Worm (Caenorhabditis elegans) whole organism, young adult: ENCODE measurements around the gene srsx-12.

Source experiments
- B0019.2 ChIP-seq: fragments of 200-800 bp; sonication (Bioruptor generic); conservative IDR thresholded peaks from 2 replicates; pipeline ENCODE4 v1.3.6; 2022; ENCODE audit warnings: missing genetic modification reagents, missing genetic modification characterization, missing compliant biosample characterization
- B0261.1 ChIP-seq: sonication (generic microtip); optimal IDR thresholded peaks from 2 replicates; lab custom pipeline; 2016; ENCODE audit warnings: mild to moderate bottlenecking, missing genetic modification characterization, moderate library complexity, missing compliant biosample characterization
- F33H1.4 ChIP-seq: fragments of 200-800 bp; sonication (Bioruptor generic); IDR thresholded peaks from 2 replicates; pipeline ENCODE4 v1.3.6; 2022; ENCODE audit warnings: missing genetic modification reagents, missing genetic modification characterization, missing compliant biosample characterization
- F57C9.4 ChIP-seq: sonication (generic microtip); optimal IDR thresholded peaks from 2 replicates; lab custom pipeline; 2017; ENCODE audit warnings: mild to moderate bottlenecking, missing genetic modification characterization, missing compliant biosample characterization
- Y53G8AR.9 ChIP-seq: fragments of 200-800 bp; sonication (Bioruptor generic); conservative IDR thresholded peaks from 2 replicates; pipeline ENCODE4 v1.3.6; 2022; ENCODE audit warnings: missing genetic modification reagents, missing genetic modification characterization, missing compliant biosample characterization
- aptf-3 ChIP-seq: fragments of 200-800 bp; sonication (Bioruptor generic); IDR thresholded peaks from 2 replicates; pipeline ENCODE4 v1.3.6; 2022; ENCODE audit warnings: missing genetic modification characterization, missing compliant biosample characterization
- ccch-3 ChIP-seq: fragments of 200-800 bp; sonication (Bioruptor generic); optimal IDR thresholded peaks from 2 replicates; lab custom pipeline; 2018; ENCODE audit warnings: mild to moderate bottlenecking, missing genetic modification characterization, missing compliant biosample characterization
- cebp-1 ChIP-seq, 2 experiments: fragments of 200-800 bp in 1 of 2; sonication (Bioruptor generic) in 1 of 2; sonication (generic microtip) in 1 of 2; IDR thresholded peaks in 1 of 2; optimal IDR thresholded peaks in 1 of 2; 2 replicates each; pipeline versions ENCODE4 v1.3.6 to Lab custom; 2017 to 2022; ENCODE audit warnings: missing compliant biosample characterization in 2 of 2, missing genetic modification characterization in 2 of 2, mild to moderate bottlenecking in 1 of 2, missing genetic modification reagents in 1 of 2, moderate library complexity in 1 of 2
- cebp-2 ChIP-seq: fragments of 200-800 bp; sonication (Bioruptor generic); IDR thresholded peaks from 2 replicates; pipeline ENCODE4 v1.3.6; 2022; ENCODE audit warnings: missing genetic modification characterization, missing compliant biosample characterization
- ceh-100 ChIP-seq: fragments of 200-800 bp; sonication (Bioruptor generic); IDR thresholded peaks from 2 replicates; pipeline ENCODE4 v1.3.6; 2022; ENCODE audit warnings: missing genetic modification reagents, missing genetic modification characterization, missing compliant biosample characterization
- ceh-58 ChIP-seq: fragments of 200-800 bp; sonication (Bioruptor generic); IDR thresholded peaks from 2 replicates; pipeline ENCODE4 v1.3.6; 2022; ENCODE audit warnings: missing genetic modification characterization, missing compliant biosample characterization
- die-1 ChIP-seq: sonication (generic microtip); optimal IDR thresholded peaks from 2 replicates; lab custom pipeline; 2016; ENCODE audit warnings: missing genotype, mild to moderate bottlenecking, missing genetic modification characterization, missing compliant biosample characterization
- dox-1 ChIP-seq: fragments of 200-800 bp; sonication (Bioruptor generic); IDR thresholded peaks from 2 replicates; pipeline ENCODE4 v1.3.6; 2022; ENCODE audit warnings: missing genetic modification reagents, missing genetic modification characterization, missing compliant biosample characterization
- dpff-1 ChIP-seq: sonication (generic microtip); optimal IDR thresholded peaks from 2 replicates; lab custom pipeline; 2017; ENCODE audit warnings: mild to moderate bottlenecking, missing genetic modification characterization, missing compliant biosample characterization
- efl-1 ChIP-seq: fragments of 150-350 bp; optimal IDR thresholded peaks from 2 replicates; lab custom pipeline; 2014; ENCODE audit warnings: missing biosample characterization, missing genetic modification reagents, missing genetic modification characterization
- ets-4 ChIP-seq: fragments of 200-800 bp; sonication (Bioruptor generic); optimal IDR thresholded peaks from 2 replicates; lab custom pipeline; 2018; ENCODE audit warnings: mild to moderate bottlenecking, missing genetic modification characterization, missing compliant biosample characterization
- fkh-3 ChIP-seq: sonication (generic microtip); optimal IDR thresholded peaks from 2 replicates; lab custom pipeline; 2016; ENCODE audit warnings: mild to moderate bottlenecking, missing genetic modification characterization, missing compliant biosample characterization
- hlh-12 ChIP-seq: sonication (generic microtip); optimal IDR thresholded peaks from 2 replicates; lab custom pipeline; 2016; ENCODE audit warnings: missing genetic modification characterization, missing compliant biosample characterization
- hmg-20 ChIP-seq: fragments of 200-800 bp; sonication (Bioruptor generic); IDR thresholded peaks from 2 replicates; pipeline ENCODE4 v1.3.6; 2022; ENCODE audit warnings: missing genetic modification reagents, missing genetic modification characterization, missing compliant biosample characterization
- hsf-1 ChIP-seq: fragments of 200-800 bp; sonication (Bioruptor generic); IDR thresholded peaks from 2 replicates; pipeline ENCODE4 v1.3.6; 2022; ENCODE audit warnings: missing genetic modification reagents, missing genetic modification characterization, missing compliant biosample characterization
- lag-1 ChIP-seq: fragments of 200-800 bp; sonication (Bioruptor generic); IDR thresholded peaks from 2 replicates; pipeline ENCODE4 v1.3.6; 2022; ENCODE audit warnings: missing genetic modification reagents, missing genetic modification characterization, missing compliant biosample characterization
- let-607 ChIP-seq, 2 experiments: fragments of 200-800 bp in 1 of 2; sonication (Bioruptor generic) in 1 of 2; sonication (generic microtip) in 1 of 2; optimal IDR thresholded peaks; 2 replicates each; lab custom pipeline; 2016 to 2018; ENCODE audit warnings: mild to moderate bottlenecking in 2 of 2, missing compliant biosample characterization in 2 of 2, missing genetic modification characterization in 2 of 2, moderate library complexity in 2 of 2, missing genotype in 1 of 2
- lin-26 ChIP-seq: fragments of 200-800 bp; sonication (Bioruptor generic); IDR thresholded peaks from 2 replicates; pipeline ENCODE4 v1.3.6; 2022; ENCODE audit warnings: missing genetic modification reagents, missing genetic modification characterization, missing compliant biosample characterization
- lin-35 ChIP-seq, 3 experiments: fragments of 150-350 bp in 2 of 3; sonication (generic microtip) in 1 of 3; optimal IDR thresholded peaks; 2 replicates each; lab custom pipeline; 2014 to 2018; ENCODE audit warnings: missing biosample characterization in 3 of 3, missing genetic modification characterization in 3 of 3, missing genetic modification reagents in 3 of 3
- madf-10 ChIP-seq: sonication (generic microtip); optimal IDR thresholded peaks from 2 replicates; lab custom pipeline; 2016; ENCODE audit warnings: mild to moderate bottlenecking, missing genetic modification characterization, missing compliant biosample characterization
- nhr-80 ChIP-seq: sonication (generic microtip); optimal IDR thresholded peaks from 2 replicates; lab custom pipeline; 2016; ENCODE audit warnings: missing genetic modification characterization, missing compliant biosample characterization
- pbrm-1 ChIP-seq: fragments of 200-800 bp; sonication (Bioruptor generic); IDR thresholded peaks from 2 replicates; pipeline ENCODE4 v1.3.6; 2022; ENCODE audit warnings: missing genetic modification reagents, missing genetic modification characterization, missing compliant biosample characterization
- pha-4 ChIP-seq: fragments of 150-350 bp; sonication (generic microtip); optimal IDR thresholded peaks from 2 replicates; lab custom pipeline; 2014; ENCODE audit warnings: missing biosample characterization, missing genetic modification reagents, missing genetic modification characterization
- rcor-1 ChIP-seq: fragments of 200-800 bp; sonication (Bioruptor generic); IDR thresholded peaks from 2 replicates; pipeline ENCODE4 v1.3.6; 2022; ENCODE audit warnings: missing genetic modification reagents, missing genetic modification characterization, missing compliant biosample characterization
- tbp1 ChIP-seq: fragments of 200-800 bp; sonication (Bioruptor generic); optimal IDR thresholded peaks from 2 replicates; lab custom pipeline; 2018; ENCODE audit warnings: mild to moderate bottlenecking, missing genetic modification characterization, missing compliant biosample characterization
- tlf-1 ChIP-seq: fragments of 200-800 bp; sonication (Bioruptor generic); optimal IDR thresholded peaks from 2 replicates; lab custom pipeline; 2018; ENCODE audit warnings: mild to moderate bottlenecking, missing genetic modification characterization, missing compliant biosample characterization
- unc-62 ChIP-seq: fragments of 150-350 bp; optimal IDR thresholded peaks from 2 replicates; lab custom pipeline; 2014; ENCODE audit warnings: missing biosample characterization, missing genetic modification reagents, missing genetic modification characterization
- zfh-2 ChIP-seq: fragments of 200-800 bp; sonication (Bioruptor generic); conservative IDR thresholded peaks from 2 replicates; pipeline ENCODE4 v1.3.6; 2022; ENCODE audit warnings: missing genetic modification reagents, missing genetic modification characterization, missing compliant biosample characterization
- ztf-28 ChIP-seq: fragments of 200-800 bp; sonication (Bioruptor generic); IDR thresholded peaks from 2 replicates; pipeline ENCODE4 v1.3.6; 2022; ENCODE audit warnings: missing genetic modification reagents, missing genetic modification characterization, missing compliant biosample characterization

srsx-12 gene

ce11 chrV:5023355-5023754, 42.6 kb upstream of the srsx-12 start:
- TF ChIP-seq cebp-1 (GFP tag; IDR thresholded peaks at IDR 0.05; lab: Robert Waterston, UW) = no peak
- peak; percentile 14 for TF ChIP-seq cebp-1 (tag; optimal IDR thresholded peaks at IDR 0.05; lab: Kevin White, UChicago)
- TF ChIP-seq aptf-3 (GFP tag; lab: Robert Waterston, UW) = no peak
- TF ChIP-seq cebp-2 (GFP tag; lab: Robert Waterston, UW) = no peak

ce11 chrV:5018810-5019274, 38.1 kb upstream of the srsx-12 start, which contains the start of gene srr-4:
TSS of gene srr-4 (plus strand) at chrV:5019224.
- TF ChIP-seq dpff-1 (tag; lab: Kevin White, UChicago) = no peak
- TF ChIP-seq, all 124 proteins: peak for 0

ce11 chrV:5018067-5018466, 37.3 kb upstream of the srsx-12 start:
- TF ChIP-seq nhr-80 (peak; percentile 43), zfh-2 (GFP tag; lab: Robert Waterston, UW) (no peak), B0019.2 (GFP tag; lab: Robert Waterston, UW) (no peak), let-607 (tag; optimal IDR thresholded peaks at IDR 0.05; lab: Kevin White, UChicago) (no peak), F57C9.4 (tag; lab: Kevin White, UChicago) (no peak)
- TF ChIP-seq, all 124 proteins: peak for 1

ce11 chrV:5016728-5017127, 36.0 kb upstream of the srsx-12 start:
- no peak for TF ChIP-seq hsf-1 (GFP tag; lab: Robert Waterston, UW)
- no peak for TF ChIP-seq B0261.1 (tag; lab: Kevin White, UChicago)
- no peak for TF ChIP-seq die-1
- TF ChIP-seq lin-26 (GFP tag; lab: Robert Waterston, UW) = no peak
- no peak for TF ChIP-seq ets-4 (GFP tag; lab: Kevin White, UChicago)
- TF ChIP-seq efl-1 (GFP tag; lab: Kevin White, UChicago) = no peak
- TF ChIP-seq let-607 (tag; optimal IDR thresholded peaks at IDR 0.05; lab: Kevin White, UChicago) = no peak
- no peak for TF ChIP-seq pha-4 (tag; lab: Kevin White, UChicago)
- TF ChIP-seq ztf-28 (GFP tag; lab: Robert Waterston, UW) = no peak
- TF ChIP-seq, all 124 proteins: peak for 0

ce11 chrV:5012193-5012853, 31.6 kb upstream of the srsx-12 start, which contains the start of gene srr-6:
TSS of gene srr-6 (plus strand) at chrV:5012803.
- TF ChIP-seq nhr-80 (peak; percentile 31), unc-62 (GFP tag; lab: Kevin White, UChicago) (peak; percentile 59), madf-10 (tag; lab: Kevin White, UChicago) (no peak)

- TF ChIP-seq fkh-3 (no peak), tlf-1 (GFP tag; lab: Kevin White, UChicago) (no peak), ceh-100 (no peak), hmg-20 (GFP tag; lab: Robert Waterston, UW) (no peak), F33H1.4 (no peak), rcor-1 (no peak), Y53G8AR.9 (GFP tag; lab: Robert Waterston, UW) (no peak), cebp-1 (GFP tag; IDR thresholded peaks at IDR 0.05; lab: Robert Waterston, UW) (no peak), cebp-1 (tag; optimal IDR thresholded peaks at IDR 0.05; lab: Kevin White, UChicago) (no peak), ceh-58 (GFP tag; lab: Robert Waterston, UW) (no peak), dox-1 (GFP tag; lab: Robert Waterston, UW) (no peak), hlh-12 (tag; lab: Kevin White, UChicago) (no peak), pbrm-1 (GFP tag; lab: Robert Waterston, UW) (no peak), ccch-3 (no peak), lag-1 (GFP tag; lab: Robert Waterston, UW) (no peak), lin-35 (GFP tag; optimal IDR thresholded peaks at IDR 0.05; lab: Kevin White, UChicago) (no peak), zfh-2 (GFP tag; lab: Robert Waterston, UW) (no peak), tbp1 (GFP tag; lab: Kevin White, UChicago) (no peak)
These were observed 20.6 kb upstream of the srsx-12 start, which contains the start of gene srr-8 for ce11 chrV:5001386-5001785. TSS of gene srr-8 (plus strand) at chrV:5001686.
